Worm (Caenorhabditis elegans): ENCODE results near the gene clec-178.

Gene clec-178

ce11 chrIV:5700372-5700771, 46.6 kb downstream of the clec-178 start:
- TF ChIP-seq unc-62 (GFP tag; optimal IDR thresholded peaks at IDR 0.05 in 1 of 2) (peak in 1 of 2 experiments; percentile 85), unc-62 (tag; optimal IDR thresholded peaks at IDR 0.05) (no peak), nhr-25 (tag; optimal IDR thresholded peaks at IDR 0.05; ENCODE audit: borderline replicate concordance, insufficient read depth) (peak; percentile 10), sdz-12 (GFP tag; optimal IDR thresholded peaks at IDR 0.05) (no peak)

ce11 chrIV:5701646-5702045, 47.9 kb downstream of the clec-178 start:
- TF ChIP-seq F49E8.2 (tag; optimal IDR thresholded peaks at IDR 0.05; ENCODE audit: borderline replicate concordance) (no peak), egl-43 (GFP tag; IDR thresholded peaks at IDR 0.05) (no peak), mdl-1 (tag; optimal IDR thresholded peaks at IDR 0.05) (no peak), nhr-25 (tag; optimal IDR thresholded peaks at IDR 0.05; ENCODE audit: borderline replicate concordance, insufficient read depth) (peak; percentile 17), nhr-111 (GFP tag; optimal IDR thresholded peaks at IDR 0.05) (no peak)

DNA sequence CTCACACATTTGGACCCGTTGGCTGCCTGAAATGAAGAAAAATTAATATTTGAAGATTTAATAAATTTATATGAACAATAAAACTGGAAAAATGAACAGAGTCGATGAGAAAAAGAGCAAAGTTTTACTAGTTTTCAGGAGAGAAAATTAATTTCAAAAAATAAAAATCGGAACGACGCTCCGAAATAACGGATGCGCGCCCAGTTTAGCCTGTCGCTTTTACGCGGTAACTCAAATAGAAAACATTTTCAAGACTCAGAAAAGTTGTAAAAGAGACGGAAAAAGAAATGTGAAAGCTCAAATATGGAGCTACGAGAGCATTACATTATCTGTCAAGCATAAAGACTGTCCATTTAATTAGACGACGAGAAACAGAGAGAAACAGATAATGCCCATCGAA, 49.7 kb downstream of the clec-178 start, which contains the start of the genes C55C3.73 and perm-5:
Gene C55C3.73, minus strand, starts transcription at position 9 of the 400 bp plus-strand sequence.
Gene perm-5, minus strand, starts transcription at position 26 of the 400 bp plus-strand sequence.
- TF ChIP-seq Y48G9A.11 (GFP tag; IDR thresholded peaks at IDR 0.05) (peak; percentile 94), unc-130 (GFP tag; optimal IDR thresholded peaks at IDR 0.05) (no peak), D1046.2 (GFP tag; IDR thresholded peaks at IDR 0.05) (no peak), mdl-1 (tag; optimal IDR thresholded peaks at IDR 0.05) (no peak), jun-1 (tag; optimal IDR thresholded peaks at IDR 0.05) (no peak), lin-15B (tag; optimal IDR thresholded peaks at IDR 0.05) (no peak), T20F7.1 (GFP tag; optimal IDR thresholded peaks at IDR 0.05) (peak; percentile 10)

ce11 chrIV:5703917-5704316, 50.2 kb downstream of the clec-178 start:
- TF ChIP-seq nhr-6 (tag; optimal IDR thresholded peaks at IDR 0.05) (no peak), duxl-1 (tag; optimal IDR thresholded peaks at IDR 0.05; ENCODE audit: poor library complexity) (no peak), nhr-111 (GFP tag; optimal IDR thresholded peaks at IDR 0.05) (no peak), nhr-11 (tag; optimal IDR thresholded peaks at IDR 0.05) (no peak), egl-43 (GFP tag; IDR thresholded peaks at IDR 0.05) (no peak)
